Worm (Caenorhabditis elegans): ENCODE measurements around the gene Y49F6B.19.

ce11 chrII:3504717-3505116 is 7.4 kb downstream of the Y49F6B.19 start, which contains the start of gene cyh-1:
- no peak for TF ChIP-seq ama-1 (optimal IDR thresholded peaks at IDR 0.05)
- TF ChIP-seq sea-1 (GFP tag; conservative IDR thresholded peaks at IDR 0.05) = no peak
- TF ChIP-seq ets-7 (tag; optimal IDR thresholded peaks at IDR 0.05) = no peak
- no peak for TF ChIP-seq pes-1 (GFP tag; IDR thresholded peaks at IDR 0.05)
- no peak for TF ChIP-seq tra-4 (tag; optimal IDR thresholded peaks at IDR 0.05)
- TF ChIP-seq hmbx-1 (tag; optimal IDR thresholded peaks at IDR 0.05) = no peak
- TF ChIP-seq F13C5.2 (tag; optimal IDR thresholded peaks at IDR 0.05) = no peak
- no peak for TF ChIP-seq aly-1 (tag; optimal IDR thresholded peaks at IDR 0.05)
- no peak for TF ChIP-seq tbx-37 (GFP tag; conservative IDR thresholded peaks at IDR 0.05)
- TF ChIP-seq hmg-4 (GFP tag; optimal IDR thresholded peaks at IDR 0.05) = no peak
- TF ChIP-seq ceh-13 (GFP tag; optimal IDR thresholded peaks at IDR 0.05) = no peak
- no peak for TF ChIP-seq hnd-1 (tag; optimal IDR thresholded peaks at IDR 0.05)
- TF ChIP-seq B0310.2 (tag; optimal IDR thresholded peaks at IDR 0.05) = no peak
